Fruit fly (Drosophila melanogaster) whole organism: ENCODE measurements around the gene dop.

Experiments used
- CG8478 ChIP-seq: fragments of >200 bp; optimal IDR thresholded peaks from 2 replicates; lab custom pipeline; 2018; ENCODE audit warnings: inconsistent platforms
- EcR ChIP-seq, 2 experiments: fragments of >200 bp; optimal IDR thresholded peaks; 2 replicates each; lab custom pipeline; 2017; ENCODE audit warnings: missing biosample characterization in 2 of 2, missing genetic modification characterization in 2 of 2, missing genetic modification reagents in 2 of 2
- pan ChIP-seq: fragments of >200 bp; optimal IDR thresholded peaks from 2 replicates; lab custom pipeline; 2017
- psq ChIP-seq: fragments of >200 bp; optimal IDR thresholded peaks from 2 replicates; lab custom pipeline; 2017
- usp ChIP-seq: fragments of >200 bp; optimal IDR thresholded peaks from 2 replicates; lab custom pipeline; 2017; ENCODE audit warnings: missing biosample characterization, missing genetic modification characterization, mixed read lengths

DNA sequence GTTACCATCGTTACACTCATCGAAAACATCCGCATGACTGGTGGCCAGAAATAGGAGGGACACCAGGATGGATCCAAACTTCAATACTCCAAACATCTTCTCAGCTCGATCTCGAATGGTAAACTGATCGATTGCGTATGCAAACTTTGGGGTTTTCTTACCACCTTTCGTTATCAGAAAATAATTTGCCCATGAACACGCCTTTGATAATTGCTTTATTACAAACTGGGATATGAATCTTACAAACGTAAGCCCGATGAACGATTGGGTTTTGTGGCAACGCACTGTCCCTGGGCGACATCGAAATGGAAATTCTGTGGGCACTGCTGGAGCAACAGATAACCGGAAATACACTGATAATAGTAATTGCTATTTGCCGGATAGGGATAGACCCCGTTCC lies 39.1 kb upstream of the dop start, which contains the start of gene CG33985:
- TF ChIP-seq usp (no peak), pan (lab: Kevin White, UChicago) (no peak), EcR (GFP tag; optimal IDR thresholded peaks at IDR 0.05; lab: Kevin White, UChicago) (no peak), psq (lab: Kevin White, UChicago) (no peak), CG8478 (lab: Kevin White, UChicago) (no peak)
